Worm (Caenorhabditis elegans): ENCODE measurements around the gene C27D9.2.

Gene C27D9.2

ce11 chrII:4769096-4769495 lies 12.4 kb upstream of the C27D9.2 start (continued):
- TF ChIP-seq fkh-2 (tag; optimal IDR thresholded peaks at IDR 0.05) (no peak), ceh-28 (tag; optimal IDR thresholded peaks at IDR 0.05) (no peak), nhr-28 (tag; optimal IDR thresholded peaks at IDR 0.05) (no peak), elt-2 (tag; optimal IDR thresholded peaks at IDR 0.05) (peak; percentile 87), zag-1 (tag; optimal IDR thresholded peaks at IDR 0.05) (no peak), lin-39 (tag; optimal IDR thresholded peaks at IDR 0.05) (no peak), fos-1 (tag; optimal IDR thresholded peaks at IDR 0.05) (no peak)

ce11 chrII:4767612-4768011 lies 11.0 kb upstream of the C27D9.2 start:
- peak; percentile 35 for TF ChIP-seq nhr-23 (tag; optimal IDR thresholded peaks at IDR 0.05)
- peak; percentile 60 for TF ChIP-seq nhr-25 (tag; optimal IDR thresholded peaks at IDR 0.05)
- TF ChIP-seq nhr-12 (tag; optimal IDR thresholded peaks at IDR 0.05) = no peak
- TF ChIP-seq ceh-28 (tag; optimal IDR thresholded peaks at IDR 0.05) = peak; percentile 27

- no peak for TF ChIP-seq eor-1 (tag; optimal IDR thresholded peaks at IDR 0.05)
- TF ChIP-seq nhr-23 (tag; optimal IDR thresholded peaks at IDR 0.05) = no peak
- no peak for TF ChIP-seq lin-15B (tag; optimal IDR thresholded peaks at IDR 0.05)
- TF ChIP-seq hmg-11 (tag; optimal IDR thresholded peaks at IDR 0.05) = no peak
- no peak for TF ChIP-seq nhr-67 (tag; optimal IDR thresholded peaks at IDR 0.05)
- TF ChIP-seq ama-1 (optimal IDR thresholded peaks at IDR 0.05) = no peak
- TF ChIP-seq snpc-4 (tag; optimal IDR thresholded peaks at IDR 0.05) = no peak
- no peak for TF ChIP-seq nhr-28 (tag; optimal IDR thresholded peaks at IDR 0.05)
- TF ChIP-seq nhr-25 (tag; optimal IDR thresholded peaks at IDR 0.05) = no peak
- TF ChIP-seq elt-1 (tag; optimal IDR thresholded peaks at IDR 0.05) = no peak
- no peak for TF ChIP-seq ceh-16 (tag; optimal IDR thresholded peaks at IDR 0.05)
- TF ChIP-seq fos-1 (tag; optimal IDR thresholded peaks at IDR 0.05) = no peak
- TF ChIP-seq egl-27 (tag; optimal IDR thresholded peaks at IDR 0.05) = no peak
- TF ChIP-seq fkh-10 (GFP tag; optimal IDR thresholded peaks at IDR 0.05) = no peak
These were observed 9.6 kb upstream of the C27D9.2 start, which contains the start of gene ttm-2 for ce11 chrII:4766284-4766683. Gene ttm-2 (minus strand): TSS chrII:4766384.

ce11 chrII:4762574-4763285 lies 6.1 kb upstream of the C27D9.2 start, which contains the start of gene F26G1.2:
Gene F26G1.2 (plus strand): TSS chrII:4763081.
- TF ChIP-seq nhr-43 (tag; optimal IDR thresholded peaks at IDR 0.05; ENCODE audit: poor library complexity, severe bottlenecking) = no peak
- TF ChIP-seq mdl-1 (tag; optimal IDR thresholded peaks at IDR 0.05) = no peak
- TF ChIP-seq nhr-77 (tag; optimal IDR thresholded peaks at IDR 0.05) = no peak
- peak; percentile 20 for TF ChIP-seq elt-1 (tag; optimal IDR thresholded peaks at IDR 0.05)
- no peak for TF ChIP-seq egl-27 (tag; optimal IDR thresholded peaks at IDR 0.05)
- TF ChIP-seq aly-2 (tag; optimal IDR thresholded peaks at IDR 0.05) = no peak
- TF ChIP-seq R02D3.7 (tag; optimal IDR thresholded peaks at IDR 0.05) = no peak
- no peak for TF ChIP-seq ZK546.5 (tag; optimal IDR thresholded peaks at IDR 0.05)
- TF ChIP-seq zag-1 (tag; optimal IDR thresholded peaks at IDR 0.05) = no peak
- peak; percentile 13 for TF ChIP-seq nhr-25 (tag; optimal IDR thresholded peaks at IDR 0.05)
- TF ChIP-seq fkh-10 (GFP tag; optimal IDR thresholded peaks at IDR 0.05) = no peak
- TF ChIP-seq unc-62 (GFP tag; optimal IDR thresholded peaks at IDR 0.05) = no peak
- no peak for TF ChIP-seq lin-15B (tag; optimal IDR thresholded peaks at IDR 0.05)

ce11 chrII:4761020-4761419 lies 4.4 kb upstream of the C27D9.2 start:
- TF ChIP-seq elt-1 (tag; optimal IDR thresholded peaks at IDR 0.05) (peak; percentile 76), unc-39 (tag; optimal IDR thresholded peaks at IDR 0.05) (no peak), mdl-1 (tag; optimal IDR thresholded peaks at IDR 0.05) (no peak)

ce11 chrII:4759835-4760234 lies 3.2 kb upstream of the C27D9.2 start:
- TF ChIP-seq lin-39 (tag; optimal IDR thresholded peaks at IDR 0.05) (no peak), fos-1 (tag; optimal IDR thresholded peaks at IDR 0.05) (no peak), nfya-1 (tag; optimal IDR thresholded peaks at IDR 0.05; ENCODE audit: insufficient read depth) (no peak), unc-39 (tag; optimal IDR thresholded peaks at IDR 0.05) (no peak), pqm-1 (tag; optimal IDR thresholded peaks at IDR 0.05) (no peak), ceh-16 (tag; optimal IDR thresholded peaks at IDR 0.05) (no peak), lin-15B (tag; optimal IDR thresholded peaks at IDR 0.05) (no peak), elt-1 (tag; optimal IDR thresholded peaks at IDR 0.05) (peak; percentile 93), elt-3 (tag; optimal IDR thresholded peaks at IDR 0.05) (no peak), mdl-1 (tag; optimal IDR thresholded peaks at IDR 0.05) (no peak), mml-1 (tag; optimal IDR thresholded peaks at IDR 0.05) (no peak), nhr-25 (tag; optimal IDR thresholded peaks at IDR 0.05) (peak; percentile 52), nhr-28 (tag; optimal IDR thresholded peaks at IDR 0.05) (no peak), ceh-9 (tag; optimal IDR thresholded peaks at IDR 0.05) (no peak), aly-2 (tag; optimal IDR thresholded peaks at IDR 0.05) (no peak), ceh-28 (tag; optimal IDR thresholded peaks at IDR 0.05) (no peak), egl-5 (tag; optimal IDR thresholded peaks at IDR 0.05) (no peak), snpc-4 (tag; optimal IDR thresholded peaks at IDR 0.05) (no peak)
